Worm (Caenorhabditis elegans) whole organism, L4 larva: ENCODE measurements around the gene R07E5.17.

ENCODE experiments used
- T26A8.4 ChIP-seq: fragments of 200-800 bp; sonication (Bioruptor generic); IDR thresholded peaks from 2 replicates; pipeline ENCODE4 v1.3.6; 2022; ENCODE audit warnings: missing genetic modification characterization, missing compliant biosample characterization
- ceh-28 ChIP-seq: fragments of 150-350 bp; optimal IDR thresholded peaks from 2 replicates; lab custom pipeline; 2014; ENCODE audit warnings: missing biosample characterization, missing genetic modification reagents, missing genetic modification characterization
- ceh-82 ChIP-seq: sonication (generic microtip); optimal IDR thresholded peaks from 2 replicates; lab custom pipeline; 2017; ENCODE audit warnings: missing biosample characterization, missing genetic modification characterization
- hlh-11 ChIP-seq: fragments of 200-800 bp; sonication (Bioruptor generic); optimal IDR thresholded peaks from 2 replicates; lab custom pipeline; 2018; ENCODE audit warnings: mild to moderate bottlenecking, missing genetic modification characterization, missing compliant biosample characterization
- hlh-30 ChIP-seq: sonication (generic microtip); optimal IDR thresholded peaks from 2 replicates; lab custom pipeline; 2017; ENCODE audit warnings: antibody characterized with exemption, mild to moderate bottlenecking, missing genetic modification characterization, missing compliant biosample characterization; ENCODE audit not compliant: insufficient read depth
- jun-1 ChIP-seq: fragments of 150-350 bp; optimal IDR thresholded peaks from 2 replicates; lab custom pipeline; 2014; ENCODE audit warnings: missing biosample characterization, missing genetic modification reagents, missing genetic modification characterization
- mdl-1 ChIP-seq, 2 experiments: fragments of 150-350 bp in 1 of 2; sonication (generic microtip) in 1 of 2; optimal IDR thresholded peaks; 2 replicates each; lab custom pipeline; 2014 to 2017; ENCODE audit warnings: missing biosample characterization in 2 of 2, missing genetic modification characterization in 2 of 2
- mep-1 ChIP-seq: fragments of 150-350 bp; sonication (generic microtip); optimal IDR thresholded peaks from 3 replicates; lab custom pipeline; 2014; ENCODE audit warnings: missing biosample characterization, missing genetic modification characterization
- nhr-28 ChIP-seq: fragments of 150-350 bp; optimal IDR thresholded peaks from 2 replicates; lab custom pipeline; 2014; ENCODE audit warnings: missing biosample characterization, missing genetic modification characterization
- nhr-77 ChIP-seq: fragments of 150-350 bp; optimal IDR thresholded peaks from 2 replicates; lab custom pipeline; 2014; ENCODE audit warnings: missing biosample characterization, missing genetic modification characterization
- pha-4 ChIP-seq, 2 experiments: fragments of 150-350 bp in 1 of 2; fragments of 200-800 bp in 1 of 2; sonication (Bioruptor generic) in 1 of 2; IDR thresholded peaks in 1 of 2; optimal IDR thresholded peaks in 1 of 2; 2 replicates each; pipeline versions ENCODE4 v1.3.6 to Lab custom; 2014 to 2022; ENCODE audit warnings: missing genetic modification characterization in 2 of 2, missing genetic modification reagents in 2 of 2, missing biosample characterization in 1 of 2, missing compliant biosample characterization in 1 of 2
- zag-1 ChIP-seq: fragments of 150-350 bp; optimal IDR thresholded peaks from 2 replicates; lab custom pipeline; 2014; ENCODE audit warnings: missing biosample characterization, missing genetic modification characterization

DNA sequence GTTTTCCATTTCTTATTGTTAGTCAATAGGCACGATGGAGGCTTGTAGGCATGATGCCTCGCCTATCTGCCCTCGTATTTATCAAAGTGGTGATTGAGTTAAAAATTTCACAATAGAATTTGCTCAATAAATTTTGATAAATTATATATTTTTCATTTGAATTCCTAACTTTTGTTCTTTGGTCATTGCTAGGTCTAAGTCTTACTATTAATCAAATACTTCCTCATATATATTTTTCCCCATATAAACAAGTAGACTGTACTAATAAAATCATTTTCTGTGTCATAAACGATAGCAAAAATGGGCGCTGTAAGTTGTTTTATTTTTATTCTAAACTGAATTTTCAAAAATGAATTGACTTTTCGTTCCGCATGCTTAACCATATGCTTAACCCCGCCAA lies 19.7 kb downstream of the R07E5.17 start, which contains the start of gene pals-28:
- TF ChIP-seq hlh-30 (tag; lab: Kevin White, UChicago) (no peak), mdl-1 (tag; optimal IDR thresholded peaks at IDR 0.05; lab: Kevin White, UChicago) (no peak), jun-1 (tag; lab: Kevin White, UChicago) (no peak), ceh-28 (tag; lab: Kevin White, UChicago) (no peak), ceh-82 (tag; lab: Kevin White, UChicago) (no peak), zag-1 (tag; lab: Kevin White, UChicago) (no peak), mep-1 (no peak), nhr-77 (tag; lab: Kevin White, UChicago) (no peak), pha-4 (GFP tag; IDR thresholded peaks at IDR 0.05; lab: Robert Waterston, UW) (no peak), pha-4 (tag; optimal IDR thresholded peaks at IDR 0.05; lab: Kevin White, UChicago) (no peak), hlh-11 (tag; lab: Kevin White, UChicago) (no peak), nhr-28 (no peak), T26A8.4 (GFP tag; lab: Robert Waterston, UW) (no peak)
